Worm (Caenorhabditis elegans) whole organism, late embryonic: ENCODE results near the gene his-18.

Experiments
- K02D7.2 ChIP-seq: sonication (generic microtip); optimal IDR thresholded peaks from 2 replicates; lab custom pipeline; 2017; ENCODE audit warnings: mild to moderate bottlenecking, missing genetic modification characterization, missing compliant biosample characterization
- ama-1 ChIP-seq: fragments of 150-350 bp; optimal IDR thresholded peaks from 2 replicates; lab custom pipeline; 2014
- che-1 ChIP-seq: sonication (generic microtip); optimal IDR thresholded peaks from 2 replicates; lab custom pipeline; 2016; ENCODE audit warnings: mild to moderate bottlenecking, missing genetic modification characterization, missing compliant biosample characterization
- elt-2 ChIP-seq: sonication (generic microtip); optimal IDR thresholded peaks from 2 replicates; lab custom pipeline; 2016; ENCODE audit warnings: missing genetic modification reagents, missing genetic modification characterization, missing compliant biosample characterization
- fkh-10 ChIP-seq: fragments of 150-350 bp; optimal IDR thresholded peaks from 2 replicates; lab custom pipeline; 2014; ENCODE audit warnings: missing biosample characterization, missing genetic modification reagents, missing genetic modification characterization
- lin-11 ChIP-seq: fragments of 200-800 bp; sonication (Bioruptor generic); optimal IDR thresholded peaks from 2 replicates; lab custom pipeline; 2018; ENCODE audit warnings: mild to moderate bottlenecking, missing genetic modification characterization, missing compliant biosample characterization
- npax-4 ChIP-seq: sonication (generic microtip); optimal IDR thresholded peaks from 2 replicates; lab custom pipeline; 2016; ENCODE audit warnings: missing genetic modification characterization, missing compliant biosample characterization
- pag-3 ChIP-seq: sonication (generic microtip); optimal IDR thresholded peaks from 2 replicates; lab custom pipeline; 2016; ENCODE audit warnings: missing compliant biosample characterization, missing genetic modification characterization, borderline replicate concordance
- tbx-2 ChIP-seq: sonication (generic microtip); optimal IDR thresholded peaks from 2 replicates; lab custom pipeline; 2016; ENCODE audit warnings: missing genetic modification characterization, missing compliant biosample characterization
- unc-55 ChIP-seq: sonication (generic microtip); optimal IDR thresholded peaks from 2 replicates; lab custom pipeline; 2017; ENCODE audit warnings: missing biosample characterization, missing genetic modification reagents, missing genetic modification characterization

ce11 chrV:8942437-8942978, 44.5 kb downstream of the his-18 start:
- TF ChIP-seq K02D7.2 (tag; lab: Kevin White, UChicago) = no peak
- TF ChIP-seq unc-55 (GFP tag; lab: Kevin White, UChicago) = no peak
- no peak for TF ChIP-seq ama-1
- TF ChIP-seq che-1 (tag; lab: Kevin White, UChicago) = no peak
- no peak for TF ChIP-seq fkh-10 (GFP tag; lab: Kevin White, UChicago)
- no peak for TF ChIP-seq pag-3
- no peak for TF ChIP-seq elt-2 (tag; lab: Kevin White, UChicago)
- no peak for TF ChIP-seq npax-4 (tag; lab: Kevin White, UChicago)
- no peak for TF ChIP-seq tbx-2
- TF ChIP-seq lin-11 = no peak
